Worm (Caenorhabditis elegans): ENCODE data around the gene flh-2.

Gene flh-2

DNA sequence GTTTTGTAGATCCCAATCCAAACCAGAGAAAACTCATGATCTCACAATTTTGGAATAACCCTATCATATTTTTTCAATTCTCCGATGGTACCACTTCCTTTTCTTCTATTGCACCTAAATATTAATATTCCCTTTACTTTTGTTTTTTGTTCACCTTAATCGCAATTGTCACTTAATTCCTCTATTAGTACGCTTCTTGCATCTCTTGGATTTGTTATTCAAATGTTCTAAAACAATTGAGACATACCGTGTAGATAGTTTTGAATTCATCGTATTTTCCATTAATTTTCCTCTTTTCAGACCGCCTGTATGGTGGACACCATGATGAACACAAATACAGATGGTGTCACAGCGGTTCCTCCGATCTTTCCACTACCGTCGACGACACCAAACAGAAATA is at the start of gene flh-2:
Gene flh-2 (plus strand): TSS at position 301 of the 400 bp plus-strand sequence.
- TF ChIP-seq med-1 (GFP tag; optimal IDR thresholded peaks at IDR 0.05; ENCODE audit: insufficient read depth), result no peak
- TF ChIP-seq cog-1 (tag; optimal IDR thresholded peaks at IDR 0.05), result no peak
- TF ChIP-seq klf-2 (GFP tag; conservative IDR thresholded peaks at IDR 0.05), result no peak
- no peak for TF ChIP-seq ztf-29 (GFP tag; IDR thresholded peaks at IDR 0.05)
- no peak for TF ChIP-seq tab-1 (GFP tag; IDR thresholded peaks at IDR 0.05)
- TF ChIP-seq flt-1 (GFP tag; IDR thresholded peaks at IDR 0.05), result no peak
- TF ChIP-seq ztf-23 (GFP tag; IDR thresholded peaks at IDR 0.05), result no peak
- no peak for TF ChIP-seq ref-1 (GFP tag; conservative IDR thresholded peaks at IDR 0.05)
- no peak for TF ChIP-seq T22C8.4 (GFP tag; IDR thresholded peaks at IDR 0.05)

ce11 chrIII:4903784-4904183 is 48.1 kb upstream of the flh-2 start, which contains the start of gene kbp-2:
Gene kbp-2 (minus strand): TSS chrIII:4903884.
- TF ChIP-seq klf-2 (GFP tag; conservative IDR thresholded peaks at IDR 0.05), result no peak
- no peak for TF ChIP-seq ztf-29 (GFP tag; IDR thresholded peaks at IDR 0.05)
- TF ChIP-seq T22C8.4 (GFP tag; IDR thresholded peaks at IDR 0.05), result no peak
- TF ChIP-seq med-1 (GFP tag; optimal IDR thresholded peaks at IDR 0.05; ENCODE audit: insufficient read depth), result no peak
- no peak for TF ChIP-seq cog-1 (tag; optimal IDR thresholded peaks at IDR 0.05)
- TF ChIP-seq ztf-23 (GFP tag; IDR thresholded peaks at IDR 0.05), result no peak
- TF ChIP-seq tab-1 (GFP tag; IDR thresholded peaks at IDR 0.05), result no peak
- TF ChIP-seq ref-1 (GFP tag; conservative IDR thresholded peaks at IDR 0.05), result no peak

- TF ChIP-seq ztf-29 (GFP tag; IDR thresholded peaks at IDR 0.05) (no peak), flt-1 (GFP tag; IDR thresholded peaks at IDR 0.05) (no peak), med-1 (GFP tag; optimal IDR thresholded peaks at IDR 0.05; ENCODE audit: insufficient read depth) (no peak), tab-1 (GFP tag; IDR thresholded peaks at IDR 0.05) (no peak), cog-1 (tag; optimal IDR thresholded peaks at IDR 0.05) (no peak), ref-1 (GFP tag; conservative IDR thresholded peaks at IDR 0.05) (no peak), T22C8.4 (GFP tag; IDR thresholded peaks at IDR 0.05) (no peak), ztf-23 (GFP tag; IDR thresholded peaks at IDR 0.05) (no peak)
These were observed 46.5 kb upstream of the flh-2 start, which contains the start of gene F26F4.8 for ce11 chrIII:4905405-4905804. Gene F26F4.8 (minus strand): TSS chrIII:4905473.

DNA sequence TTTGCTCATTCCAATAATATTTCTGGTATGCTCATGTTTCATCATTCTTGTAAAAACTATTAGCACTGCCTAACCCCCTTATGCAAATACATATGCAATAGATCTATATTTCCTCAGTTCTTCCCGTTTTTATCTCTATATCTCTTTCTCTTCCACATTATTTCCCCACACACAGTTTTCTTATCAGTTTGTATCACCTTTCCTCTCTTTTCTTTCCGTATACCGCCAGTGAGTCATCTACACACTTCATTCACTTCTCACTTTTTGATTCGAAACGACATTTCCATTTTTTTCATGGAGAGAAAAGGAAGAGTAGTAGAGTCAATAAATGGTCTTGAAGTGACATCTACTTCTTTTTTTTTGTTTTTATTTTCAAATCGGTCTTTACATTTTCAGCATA is 45.6 kb upstream of the flh-2 start:
- TF ChIP-seq cog-1 (tag; optimal IDR thresholded peaks at IDR 0.05) (no peak), ztf-23 (GFP tag; IDR thresholded peaks at IDR 0.05) (no peak), med-1 (GFP tag; optimal IDR thresholded peaks at IDR 0.05; ENCODE audit: insufficient read depth) (no peak), flt-1 (GFP tag; IDR thresholded peaks at IDR 0.05) (no peak), ztf-29 (GFP tag; IDR thresholded peaks at IDR 0.05) (no peak), T22C8.4 (GFP tag; IDR thresholded peaks at IDR 0.05) (no peak), ref-1 (GFP tag; conservative IDR thresholded peaks at IDR 0.05) (no peak), tab-1 (GFP tag; IDR thresholded peaks at IDR 0.05) (no peak), klf-2 (GFP tag; conservative IDR thresholded peaks at IDR 0.05) (no peak)

DNA sequence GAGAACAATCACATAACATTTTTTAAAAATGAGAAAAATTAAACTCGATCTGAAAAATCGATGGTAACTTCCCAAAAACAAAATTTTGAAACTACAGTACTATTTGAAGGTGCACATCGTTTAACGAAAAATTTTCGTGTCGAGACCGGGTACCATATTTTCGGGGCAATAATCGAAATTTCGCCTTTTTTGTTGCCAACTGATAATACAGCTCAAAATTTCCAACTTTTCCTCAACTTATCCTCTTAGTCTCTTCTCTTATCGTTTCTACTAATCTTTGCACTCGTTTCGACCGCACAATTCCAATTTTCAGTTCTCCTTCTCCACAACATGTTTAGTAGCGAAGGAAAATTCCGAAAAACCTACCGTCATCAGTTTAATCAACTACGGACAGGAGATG is 45.0 kb upstream of the flh-2 start, which contains the start of gene rom-1:
Gene rom-1 (plus strand): TSS at position 301 of the 400 bp plus-strand sequence.
- TF ChIP-seq ztf-29 (GFP tag; IDR thresholded peaks at IDR 0.05), result no peak
- no peak for TF ChIP-seq tab-1 (GFP tag; IDR thresholded peaks at IDR 0.05)
- no peak for TF ChIP-seq ref-1 (GFP tag; conservative IDR thresholded peaks at IDR 0.05)
- no peak for TF ChIP-seq flt-1 (GFP tag; IDR thresholded peaks at IDR 0.05)
- TF ChIP-seq cog-1 (tag; optimal IDR thresholded peaks at IDR 0.05), result no peak
- no peak for TF ChIP-seq klf-2 (GFP tag; conservative IDR thresholded peaks at IDR 0.05)
- TF ChIP-seq ztf-23 (GFP tag; IDR thresholded peaks at IDR 0.05), result no peak
- no peak for TF ChIP-seq T22C8.4 (GFP tag; IDR thresholded peaks at IDR 0.05)

- TF ChIP-seq med-1 (GFP tag; optimal IDR thresholded peaks at IDR 0.05; ENCODE audit: insufficient read depth), result no peak
- TF ChIP-seq cog-1 (tag; optimal IDR thresholded peaks at IDR 0.05), result no peak
- TF ChIP-seq ztf-29 (GFP tag; IDR thresholded peaks at IDR 0.05), result no peak
- no peak for TF ChIP-seq T22C8.4 (GFP tag; IDR thresholded peaks at IDR 0.05)
- no peak for TF ChIP-seq klf-2 (GFP tag; conservative IDR thresholded peaks at IDR 0.05)
- TF ChIP-seq flt-1 (GFP tag; IDR thresholded peaks at IDR 0.05), result no peak
- TF ChIP-seq tab-1 (GFP tag; IDR thresholded peaks at IDR 0.05), result no peak
- TF ChIP-seq ref-1 (GFP tag; conservative IDR thresholded peaks at IDR 0.05), result no peak
- TF ChIP-seq ztf-23 (GFP tag; IDR thresholded peaks at IDR 0.05), result no peak
These were observed 42.0 kb upstream of the flh-2 start, which contains the start of gene F26F4.12 for ce11 chrIII:4909938-4910337. Gene F26F4.12 (minus strand): TSS chrIII:4910038.

- no peak for TF ChIP-seq med-1 (GFP tag; optimal IDR thresholded peaks at IDR 0.05; ENCODE audit: insufficient read depth)
- no peak for TF ChIP-seq tab-1 (GFP tag; IDR thresholded peaks at IDR 0.05)
- no peak for TF ChIP-seq T22C8.4 (GFP tag; IDR thresholded peaks at IDR 0.05)
- no peak for TF ChIP-seq ztf-29 (GFP tag; IDR thresholded peaks at IDR 0.05)
- TF ChIP-seq cog-1 (tag; optimal IDR thresholded peaks at IDR 0.05), result no peak
- no peak for TF ChIP-seq flt-1 (GFP tag; IDR thresholded peaks at IDR 0.05)
- no peak for TF ChIP-seq klf-2 (GFP tag; conservative IDR thresholded peaks at IDR 0.05)
- TF ChIP-seq ztf-23 (GFP tag; IDR thresholded peaks at IDR 0.05), result no peak
- no peak for TF ChIP-seq ref-1 (GFP tag; conservative IDR thresholded peaks at IDR 0.05)
These were observed 41.0 kb upstream of the flh-2 start, which contains the start of gene F26F4.2 for ce11 chrIII:4910956-4911355. Gene F26F4.2 (plus strand): TSS chrIII:4911256.

DNA sequence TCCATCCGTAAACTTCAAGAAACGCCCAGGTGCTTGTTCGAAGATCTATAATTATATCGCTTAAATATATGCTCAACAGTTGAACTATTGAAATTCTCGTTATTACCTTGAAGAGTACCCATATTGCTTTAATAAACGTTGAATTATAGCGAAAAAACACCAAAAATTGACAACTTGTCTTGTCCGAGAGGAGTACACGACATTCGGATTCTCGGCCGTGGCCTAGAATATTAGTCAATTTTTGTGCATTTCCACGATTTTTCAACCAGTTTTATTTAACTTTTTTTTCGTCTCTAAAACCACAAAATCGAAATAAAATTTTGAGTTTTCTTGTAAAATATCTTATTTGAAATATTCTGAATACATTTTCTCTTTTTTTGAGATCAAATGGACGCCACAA is 39.6 kb upstream of the flh-2 start, which contains the start of the genes F26F4.9 and cee-1:
Gene F26F4.9 (minus strand): TSS at position 205 of the 400 bp plus-strand sequence.
Gene cee-1 (plus strand): TSS at position 383 of the 400 bp plus-strand sequence.
- TF ChIP-seq cog-1 (tag; optimal IDR thresholded peaks at IDR 0.05) (peak; percentile 36), flt-1 (GFP tag; IDR thresholded peaks at IDR 0.05) (no peak)

DNA sequence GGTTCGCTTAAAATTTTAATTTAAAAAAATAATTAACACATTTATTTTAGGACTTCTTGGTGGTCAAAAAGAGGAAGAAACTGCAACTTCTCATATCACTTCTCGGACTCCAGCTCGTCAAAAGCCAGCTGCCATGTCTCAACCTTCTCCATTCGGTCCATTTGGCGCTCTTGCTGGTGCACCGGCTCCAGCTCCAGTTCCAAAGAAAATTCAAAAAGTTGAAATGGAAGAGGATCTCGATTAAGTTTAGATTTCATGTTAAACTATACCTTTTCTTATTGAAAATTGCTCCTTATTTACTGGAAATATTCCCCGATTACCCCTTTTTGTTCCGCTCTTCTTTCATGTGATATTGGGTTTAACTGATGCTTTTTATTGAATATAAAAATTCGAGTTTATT is 38.2 kb upstream of the flh-2 start:
- TF ChIP-seq cog-1 (tag; optimal IDR thresholded peaks at IDR 0.05) (no peak), med-1 (GFP tag; optimal IDR thresholded peaks at IDR 0.05; ENCODE audit: insufficient read depth) (no peak), T22C8.4 (GFP tag; IDR thresholded peaks at IDR 0.05) (no peak), klf-2 (GFP tag; conservative IDR thresholded peaks at IDR 0.05) (no peak), tab-1 (GFP tag; IDR thresholded peaks at IDR 0.05) (no peak), ztf-23 (GFP tag; IDR thresholded peaks at IDR 0.05) (no peak), ztf-29 (GFP tag; IDR thresholded peaks at IDR 0.05) (no peak), flt-1 (GFP tag; IDR thresholded peaks at IDR 0.05) (no peak), ref-1 (GFP tag; conservative IDR thresholded peaks at IDR 0.05) (no peak)

DNA sequence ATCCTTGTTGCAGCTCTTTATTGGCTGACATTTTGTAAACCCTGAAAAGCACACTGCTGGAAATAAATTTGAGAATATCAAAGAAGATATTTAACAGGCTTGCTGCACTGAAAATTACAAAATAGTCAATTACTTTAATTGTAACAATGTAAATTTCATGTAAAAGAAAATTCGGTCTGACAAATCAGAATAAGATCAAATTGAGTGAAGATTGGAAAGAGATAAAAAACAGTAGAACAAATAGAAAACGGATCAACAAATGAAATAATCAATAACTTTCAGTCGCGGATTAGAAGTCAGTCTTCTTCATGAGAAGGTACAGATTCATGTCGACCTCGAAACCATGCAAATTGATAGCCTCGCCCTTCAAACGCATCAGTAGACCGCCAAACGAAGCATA is 34.8 kb upstream of the flh-2 start, which contains the start of gene rars-1:
Gene rars-1 (minus strand): TSS at position 101 of the 400 bp plus-strand sequence.
- no peak for TF ChIP-seq ztf-23 (GFP tag; IDR thresholded peaks at IDR 0.05)
- TF ChIP-seq ref-1 (GFP tag; conservative IDR thresholded peaks at IDR 0.05), result no peak
- no peak for TF ChIP-seq flt-1 (GFP tag; IDR thresholded peaks at IDR 0.05)
- TF ChIP-seq ztf-29 (GFP tag; IDR thresholded peaks at IDR 0.05), result no peak
- TF ChIP-seq med-1 (GFP tag; optimal IDR thresholded peaks at IDR 0.05; ENCODE audit: insufficient read depth), result no peak
- TF ChIP-seq cog-1 (tag; optimal IDR thresholded peaks at IDR 0.05), result no peak
- no peak for TF ChIP-seq T22C8.4 (GFP tag; IDR thresholded peaks at IDR 0.05)
- no peak for TF ChIP-seq klf-2 (GFP tag; conservative IDR thresholded peaks at IDR 0.05)
- TF ChIP-seq tab-1 (GFP tag; IDR thresholded peaks at IDR 0.05), result no peak

Measured in whole organism, midembryonic.